Fruit fly (Drosophila melanogaster) whole organism, embryonic: Measurements from ENCODE around the gene CG10581.

Experiments
- ATbp ChIP-seq: fragments of 200-800 bp; sonication (Bioruptor generic); optimal IDR thresholded peaks from 2 replicates; lab custom pipeline; 2017; ENCODE audit warnings: missing biosample characterization, mild to moderate bottlenecking, missing genetic modification characterization, missing genetic modification reagents
- Abd-B ChIP-seq: fragments of 200-800 bp; sonication (Bioruptor generic); optimal IDR thresholded peaks from 2 replicates; lab custom pipeline; 2018; ENCODE audit warnings: missing biosample characterization, mild to moderate bottlenecking, missing genetic modification characterization, moderate library complexity
- Aef1 ChIP-seq: fragments of 200-800 bp; sonication (Bioruptor generic); IDR thresholded peaks from 3 replicates; pipeline ENCODE4 v1.3.6; 2022; ENCODE audit warnings: missing biosample characterization, missing genetic modification characterization
- CG10274 ChIP-seq: fragments of 200-800 bp; sonication (Bioruptor generic); optimal IDR thresholded peaks from 3 replicates; lab custom pipeline; 2017; ENCODE audit warnings: missing biosample characterization, mild to moderate bottlenecking, missing genetic modification characterization
- CG10565 ChIP-seq: fragments of 200-800 bp; sonication (Bioruptor generic); optimal IDR thresholded peaks from 3 replicates; lab custom pipeline; 2016; ENCODE audit warnings: missing biosample characterization, mild to moderate bottlenecking, missing genetic modification characterization
- CG11695 ChIP-seq: fragments of 200-800 bp; sonication (Bioruptor generic); IDR thresholded peaks from 3 replicates; pipeline ENCODE4 v1.3.6; 2022; ENCODE audit warnings: missing biosample characterization, missing genetic modification characterization
- CG12071 ChIP-seq: fragments of 200-800 bp; sonication (Bioruptor generic); optimal IDR thresholded peaks from 3 replicates; lab custom pipeline; 2018; ENCODE audit warnings: missing biosample characterization, mild to moderate bottlenecking, missing genetic modification characterization
- CG12299 ChIP-seq: fragments of 200-800 bp; sonication (Bioruptor generic); optimal IDR thresholded peaks from 2 replicates; lab custom pipeline; 2018; ENCODE audit warnings: missing biosample characterization, mild to moderate bottlenecking, missing genetic modification characterization
- CG12942 ChIP-seq: fragments of 200-800 bp; sonication (Bioruptor generic); optimal IDR thresholded peaks from 3 replicates; lab custom pipeline; 2016; ENCODE audit warnings: missing biosample characterization, missing genetic modification characterization
- CG13296 ChIP-seq: fragments of 200-800 bp; sonication (Bioruptor generic); optimal IDR thresholded peaks from 3 replicates; lab custom pipeline; 2018; ENCODE audit warnings: missing biosample characterization, mild to moderate bottlenecking, missing genetic modification characterization
- CG13775 ChIP-seq: fragments of 200-800 bp; sonication (Bioruptor generic); optimal IDR thresholded peaks from 3 replicates; lab custom pipeline; 2017; ENCODE audit warnings: missing biosample characterization, mild to moderate bottlenecking, missing genetic modification characterization
- CG14050 ChIP-seq: fragments of 200-800 bp; sonication (Bioruptor generic); IDR thresholded peaks from 3 replicates; pipeline ENCODE4 v1.3.6; 2022; ENCODE audit warnings: missing biosample characterization, missing genetic modification characterization
- CG14860 ChIP-seq: fragments of 200-800 bp; sonication (Bioruptor generic); IDR thresholded peaks from 3 replicates; pipeline ENCODE4 v1.3.6; 2022; ENCODE audit warnings: missing biosample characterization, missing genetic modification characterization; ENCODE audit not compliant: partially characterized antibody
- CG16863 ChIP-seq: fragments of 200-800 bp; sonication (Bioruptor generic); optimal IDR thresholded peaks from 3 replicates; lab custom pipeline; 2016; ENCODE audit warnings: missing biosample characterization, missing genetic modification characterization
- CG18011 ChIP-seq: fragments of 200-800 bp; sonication (Bioruptor generic); optimal IDR thresholded peaks from 2 replicates; lab custom pipeline; 2017; ENCODE audit warnings: missing biosample characterization, missing genetic modification characterization, mild to moderate bottlenecking, moderate library complexity, missing genotype
- CG1832 ChIP-seq: fragments of 200-800 bp; sonication (Bioruptor generic); optimal IDR thresholded peaks from 2 replicates; lab custom pipeline; 2017; ENCODE audit warnings: missing biosample characterization, mild to moderate bottlenecking, missing genetic modification characterization, inconsistent platforms
- CG2875 ChIP-seq: fragments of 200-800 bp; sonication (Bioruptor generic); optimal IDR thresholded peaks from 2 replicates; lab custom pipeline; 2017; ENCODE audit warnings: missing biosample characterization, mild to moderate bottlenecking, missing genetic modification characterization, missing genetic modification reagents
- CG30403 ChIP-seq: fragments of 200-800 bp; sonication (Bioruptor generic); optimal IDR thresholded peaks from 3 replicates; lab custom pipeline; 2016; ENCODE audit warnings: missing biosample characterization, missing genetic modification characterization
- CG3065 ChIP-seq: fragments of 200-800 bp; sonication (Bioruptor generic); optimal IDR thresholded peaks from 2 replicates; lab custom pipeline; 2016; ENCODE audit warnings: missing biosample characterization, missing genetic modification characterization
- CG32767 ChIP-seq: fragments of 200-800 bp; sonication (Bioruptor generic); IDR thresholded peaks from 2 replicates; pipeline ENCODE4 v1.3.6; 2022; ENCODE audit warnings: missing biosample characterization, missing genetic modification characterization
- CG4730 ChIP-seq: fragments of 200-800 bp; sonication (Bioruptor generic); IDR thresholded peaks from 2 replicates; pipeline ENCODE4 v1.3.6; 2022; ENCODE audit warnings: missing biosample characterization, missing genetic modification characterization
- CG7839 ChIP-seq: fragments of 200-800 bp; sonication (Bioruptor generic); optimal IDR thresholded peaks from 3 replicates; lab custom pipeline; 2018; ENCODE audit warnings: missing biosample characterization, mild to moderate bottlenecking, missing genetic modification characterization, moderate library complexity
- CG7987 ChIP-seq: fragments of 200-800 bp; sonication (Bioruptor generic); optimal IDR thresholded peaks from 2 replicates; lab custom pipeline; 2018; ENCODE audit warnings: missing biosample characterization, mild to moderate bottlenecking, missing genetic modification characterization, moderate library complexity
- CG8089 ChIP-seq: fragments of 200-800 bp; sonication (Bioruptor generic); optimal IDR thresholded peaks from 3 replicates; lab custom pipeline; 2016; ENCODE audit warnings: missing biosample characterization, missing genetic modification characterization
- CG8944 ChIP-seq: fragments of 200-800 bp; sonication (Bioruptor generic); optimal IDR thresholded peaks from 3 replicates; lab custom pipeline; 2016; ENCODE audit warnings: missing biosample characterization, missing genetic modification characterization
- Dbx ChIP-seq: fragments of 200-800 bp; sonication (Bioruptor generic); IDR thresholded peaks from 3 replicates; pipeline ENCODE4 v1.3.6; 2022; ENCODE audit warnings: missing biosample characterization, missing genetic modification characterization
- HLH3B ChIP-seq: fragments of 200-800 bp; sonication (Bioruptor generic); IDR thresholded peaks from 2 replicates; pipeline ENCODE4 v1.3.6; 2022; ENCODE audit warnings: missing biosample characterization, missing genetic modification characterization
- Med ChIP-seq: fragments of 200-800 bp; sonication (Bioruptor generic); peaks from one replicate; lab custom pipeline; 2016; ENCODE audit warnings: missing biosample characterization, missing genetic modification characterization, mild to moderate bottlenecking, inconsistent platforms, moderate library complexity
- Mes4 ChIP-seq: fragments of 200-800 bp; sonication (Bioruptor generic); optimal IDR thresholded peaks from 2 replicates; lab custom pipeline; 2016; ENCODE audit warnings: missing biosample characterization, missing genetic modification characterization
- Myb ChIP-seq: fragments of 200-800 bp; sonication (Bioruptor generic); optimal IDR thresholded peaks from 2 replicates; lab custom pipeline; 2016; ENCODE audit warnings: missing biosample characterization, missing genetic modification characterization
- NK7.1 ChIP-seq: fragments of 200-800 bp; sonication (Bioruptor generic); optimal IDR thresholded peaks from 3 replicates; lab custom pipeline; 2016; ENCODE audit warnings: missing biosample characterization, missing genetic modification characterization
- Poxn ChIP-seq: fragments of 200-800 bp; sonication (Bioruptor generic); IDR thresholded peaks from 2 replicates; pipeline ENCODE4 v1.3.6; 2022; ENCODE audit warnings: missing biosample characterization, missing genetic modification characterization
- Six4 ChIP-seq: fragments of 200-800 bp; sonication (Bioruptor generic); optimal IDR thresholded peaks from 2 replicates; lab custom pipeline; 2016; ENCODE audit warnings: missing biosample characterization, missing genetic modification characterization
- Sox102F ChIP-seq: fragments of 200-800 bp; sonication (Bioruptor generic); optimal IDR thresholded peaks from 2 replicates; lab custom pipeline; 2018; ENCODE audit warnings: missing biosample characterization, mild to moderate bottlenecking, missing genetic modification characterization, moderate library complexity
- Vsx1 ChIP-seq: fragments of 200-800 bp; sonication (Bioruptor generic); optimal IDR thresholded peaks from 2 replicates; lab custom pipeline; 2017; ENCODE audit warnings: missing biosample characterization, mild to moderate bottlenecking, missing genetic modification characterization, missing genetic modification reagents
- aop ChIP-seq: fragments of 200-800 bp; sonication (Bioruptor generic); IDR thresholded peaks from 2 replicates; pipeline ENCODE4 v1.3.6; 2022; ENCODE audit warnings: missing biosample characterization, missing genetic modification characterization
- cad ChIP-seq: fragments of >200 bp; optimal IDR thresholded peaks from 2 replicates; lab custom pipeline; 2017; ENCODE audit warnings: missing biosample characterization, missing genetic modification characterization
- crp ChIP-seq, 2 experiments: fragments of 200-800 bp; sonication (Bioruptor generic); optimal IDR thresholded peaks; 2 replicates in 1 of 2; 3 replicates in 1 of 2; lab custom pipeline; 2017; ENCODE audit warnings: missing biosample characterization in 2 of 2, missing genetic modification characterization in 2 of 2, mild to moderate bottlenecking in 1 of 2, moderate library complexity in 1 of 2
- dan ChIP-seq: fragments of 200-800 bp; sonication (Bioruptor generic); IDR thresholded peaks from 2 replicates; pipeline ENCODE4 v1.3.6; 2022; ENCODE audit warnings: missing biosample characterization, missing genetic modification characterization
- disco-r ChIP-seq: fragments of 200-800 bp; sonication (Bioruptor generic); optimal IDR thresholded peaks from 2 replicates; lab custom pipeline; 2016; ENCODE audit warnings: missing biosample characterization, missing genetic modification characterization
- exex ChIP-seq: fragments of 200-800 bp; sonication (Bioruptor generic); optimal IDR thresholded peaks from 4 replicates; lab custom pipeline; 2018; ENCODE audit warnings: missing biosample characterization, mild to moderate bottlenecking, missing genetic modification characterization, moderate library complexity
- eyg ChIP-seq: fragments of 200-800 bp; sonication (Bioruptor generic); optimal IDR thresholded peaks from 3 replicates; lab custom pipeline; 2016; ENCODE audit warnings: missing biosample characterization, missing genetic modification characterization
- pita ChIP-seq: fragments of 200-800 bp; sonication (Bioruptor generic); optimal IDR thresholded peaks from 2 replicates; lab custom pipeline; 2017; ENCODE audit warnings: missing biosample characterization, mild to moderate bottlenecking, missing genetic modification characterization
- ro ChIP-seq: fragments of 200-800 bp; sonication (Bioruptor generic); IDR thresholded peaks from 2 replicates; pipeline ENCODE4 v1.3.6; 2022; ENCODE audit warnings: missing biosample characterization, missing genetic modification characterization
- sens ChIP-seq: fragments of 200-800 bp; sonication (Bioruptor generic); peaks from one replicate; lab custom pipeline; 2016; ENCODE audit warnings: missing biosample characterization, missing genetic modification characterization
- sens-2 ChIP-seq: fragments of 200-800 bp; sonication (Bioruptor generic); IDR thresholded peaks from 2 replicates; pipeline ENCODE4 v1.3.6; 2022; ENCODE audit warnings: missing biosample characterization, missing genetic modification characterization
- seq ChIP-seq: fragments of 200-800 bp; sonication (Bioruptor generic); IDR thresholded peaks from 2 replicates; pipeline ENCODE4 v1.3.6; 2022; ENCODE audit warnings: missing biosample characterization, missing genetic modification characterization
- tup ChIP-seq: fragments of 200-800 bp; sonication (Bioruptor generic); optimal IDR thresholded peaks from 2 replicates; lab custom pipeline; 2016; ENCODE audit warnings: missing biosample characterization, mild to moderate bottlenecking, missing genetic modification characterization, moderate library complexity
- yki ChIP-seq: fragments of >200 bp; optimal IDR thresholded peaks from 3 replicates; lab custom pipeline; 2018

Gene CG10581

DNA sequence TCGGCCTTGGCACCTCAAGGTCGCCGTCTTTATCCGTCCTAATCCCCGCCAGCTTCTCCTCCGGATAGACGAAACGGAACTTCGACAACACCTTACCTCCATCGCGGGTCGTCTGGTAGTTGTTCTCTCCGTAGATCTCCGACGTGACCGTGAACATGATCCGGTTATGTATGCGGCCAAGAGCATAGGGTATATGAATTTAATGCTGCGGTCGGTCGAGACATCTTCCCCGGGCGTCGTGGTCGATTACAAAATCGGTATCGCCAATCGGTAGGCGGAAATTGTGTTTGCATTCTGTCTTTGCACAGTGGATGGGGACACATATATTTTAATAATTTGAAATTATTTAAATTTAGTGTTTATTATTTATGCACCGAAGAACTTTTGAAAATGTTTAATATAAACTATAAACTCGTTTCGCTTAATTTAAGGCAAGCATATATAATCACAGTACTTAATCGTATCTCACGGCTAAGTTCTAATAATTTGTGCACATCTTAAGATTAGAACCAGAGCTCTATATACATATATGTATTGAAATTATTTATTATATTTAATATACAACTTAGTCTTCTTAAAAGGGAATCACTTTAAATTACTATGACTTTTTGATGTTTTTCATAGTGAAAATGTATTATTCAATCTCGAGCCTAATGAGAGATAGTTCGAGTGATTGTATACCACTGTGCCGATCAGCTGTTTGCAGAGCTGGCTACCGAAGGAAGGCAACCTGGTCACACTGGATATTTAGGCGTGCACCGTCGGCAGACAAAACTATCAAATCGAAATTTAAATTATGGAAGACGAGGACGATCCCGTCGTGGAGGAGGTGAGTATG lies 2.7 kb downstream of the CG10581 start, which contains the start of the genes CG10584 and Polr3E (continued):
- peak; percentile 96 for TF ChIP-seq CG7839
- peak; percentile 81 for TF ChIP-seq sens
- TF ChIP-seq CG10274 (GFP tag; lab: Kevin White, UChicago) = peak; percentile 70
- TF ChIP-seq CG14050 (GFP tag; lab: Robert Waterston, UW) = peak; percentile 62
- TF ChIP-seq CG18011 (GFP tag; lab: Kevin White, UChicago) = peak; percentile 77
- peak; percentile 97 for TF ChIP-seq CG13296 (GFP tag; lab: Kevin White, UChicago)
- no peak for TF ChIP-seq CG14860
- peak; percentile 79 for TF ChIP-seq Dbx (GFP tag; lab: Robert Waterston, UW)
- peak; percentile 26 for TF ChIP-seq CG8944 (GFP tag; lab: Kevin White, UChicago)
- TF ChIP-seq HLH3B (GFP tag; lab: Robert Waterston, UW) = peak; percentile 69; the same call in 1 of the 2 replicates
- no peak for TF ChIP-seq aop (GFP tag; lab: Robert Waterston, UW)
- peak; percentile 86 for TF ChIP-seq Vsx1 (GFP tag; lab: Kevin White, UChicago)
- TF ChIP-seq ro (GFP tag; lab: Robert Waterston, UW) = peak; percentile 69; the same call in 1 of the 2 replicates
- 0 out of 2 replicates have a peak, but pooled peaks have one; percentile 16 for TF ChIP-seq Poxn (GFP tag; lab: Robert Waterston, UW)
- peak; percentile 78 for TF ChIP-seq Aef1 (GFP tag; lab: Robert Waterston, UW)
- peak; percentile 78 for TF ChIP-seq seq (GFP tag; lab: Robert Waterston, UW)
- peak; percentile 30 for TF ChIP-seq CG10565 (GFP tag; lab: Kevin White, UChicago)
- peak; percentile 87 for TF ChIP-seq CG2875
- TF ChIP-seq NK7.1 (GFP tag; lab: Kevin White, UChicago) = peak; percentile 23
- peak; percentile 96 for TF ChIP-seq ATbp
- TF ChIP-seq Six4 (GFP tag; lab: Kevin White, UChicago) = peak; percentile 93
- TF ChIP-seq sens-2 (GFP tag; lab: Robert Waterston, UW) = peak; percentile 45; the same call in 1 of the 2 replicates
- TF ChIP-seq CG13775 (GFP tag; lab: Kevin White, UChicago) = peak; percentile 96
- no peak for TF ChIP-seq pita
- TF ChIP-seq dan (GFP tag; lab: Robert Waterston, UW) = no peak
- TF ChIP-seq CG4730 (GFP tag; lab: Robert Waterston, UW) = peak; percentile 79
- peak; percentile 78; the same call in 1 of the 2 replicates for TF ChIP-seq CG32767 (GFP tag; lab: Robert Waterston, UW)
- TF ChIP-seq CG7987 (GFP tag; lab: Kevin White, UChicago) = peak; percentile 71
- TF ChIP-seq eyg (GFP tag; lab: Kevin White, UChicago) = peak; percentile 21
- TF ChIP-seq CG12299 (tag; lab: Kevin White, UChicago) = peak; percentile 93
- TF ChIP-seq Myb (GFP tag; lab: Kevin White, UChicago) = peak; percentile 19
- TF ChIP-seq Med = peak; percentile 88
- no peak for TF ChIP-seq yki (lab: Kevin White, UChicago)
- TF ChIP-seq crp (GFP tag; optimal IDR thresholded peaks at IDR 0.05; lab: Kevin White, UChicago) = peak; percentile 65 to 95
- TF ChIP-seq Sox102F (GFP tag; lab: Kevin White, UChicago) = peak; percentile 91
- TF ChIP-seq disco-r = no peak
- no peak for TF ChIP-seq cad (GFP tag; lab: Kevin White, UChicago)
- no peak for TF ChIP-seq CG8089 (GFP tag; lab: Kevin White, UChicago)
- TF ChIP-seq CG12071 (GFP tag; lab: Kevin White, UChicago) = peak; percentile 73
- TF ChIP-seq CG16863 (GFP tag; lab: Kevin White, UChicago) = peak; percentile 2
- TF ChIP-seq CG12942 (GFP tag; lab: Kevin White, UChicago) = peak; percentile 89
- peak; percentile 76 for TF ChIP-seq exex (tag; lab: Kevin White, UChicago)
- peak; percentile 94 for TF ChIP-seq CG30403 (GFP tag; lab: Kevin White, UChicago)
- peak; percentile 66 for TF ChIP-seq tup (GFP tag; lab: Kevin White, UChicago)
- peak; percentile 49 for TF ChIP-seq Mes4 (GFP tag; lab: Kevin White, UChicago)
- TF ChIP-seq CG3065 (GFP tag; lab: Kevin White, UChicago) = peak; percentile 81
- TF ChIP-seq Abd-B (GFP tag; lab: Kevin White, UChicago) = peak; percentile 91
- peak; percentile 89 for TF ChIP-seq CG11695 (GFP tag; lab: Robert Waterston, UW)
- TF ChIP-seq CG1832 = no peak
